Fruit fly (Drosophila melanogaster) whole organism, wandering third instar larva: ENCODE data around the gene Nrx-1.

Experiments used
- Abd-B ChIP-seq: fragments of >200 bp; optimal IDR thresholded peaks from 2 replicates; lab custom pipeline; 2017; ENCODE audit warnings: missing biosample characterization, missing genetic modification characterization
- CG32264 ChIP-seq: fragments of 200-800 bp; sonication (Bioruptor generic); optimal IDR thresholded peaks from 2 replicates; lab custom pipeline; 2016; ENCODE audit warnings: missing biosample characterization, missing genetic modification characterization
- CG9705 ChIP-seq: fragments of 200-800 bp; sonication (Bioruptor generic); optimal IDR thresholded peaks from 2 replicates; lab custom pipeline; 2018; ENCODE audit warnings: missing biosample characterization, mild to moderate bottlenecking, missing genetic modification characterization
- CrebA ChIP-seq: fragments of 200-800 bp; sonication (Bioruptor generic); optimal IDR thresholded peaks from 2 replicates; lab custom pipeline; 2016; ENCODE audit warnings: missing biosample characterization, mild to moderate bottlenecking, missing genetic modification characterization, borderline replicate concordance
- Dfd ChIP-seq: fragments of >200 bp; optimal IDR thresholded peaks from 2 replicates; lab custom pipeline; 2017; ENCODE audit warnings: missing biosample characterization, missing genetic modification characterization
- Dif ChIP-seq: fragments of 200-275, 200-300 bp; sonication (Bioruptor generic); optimal IDR thresholded peaks from 2 replicates; lab custom pipeline; 2018; ENCODE audit warnings: missing biosample characterization, missing genetic modification characterization; ENCODE audit not compliant: partially characterized antibody
- GATAd ChIP-seq: sonication (Bioruptor generic); optimal IDR thresholded peaks from 2 replicates; lab custom pipeline; 2016; ENCODE audit warnings: missing biosample characterization, missing genetic modification characterization
- HLH106 ChIP-seq: fragments of 200-800 bp; optimal IDR thresholded peaks from 3 replicates; lab custom pipeline; 2019; ENCODE audit warnings: missing biosample characterization, mild to moderate bottlenecking, missing genetic modification characterization, moderate library complexity
- Hnf4 ChIP-seq: fragments of 200-800 bp; sonication (Bioruptor generic); optimal IDR thresholded peaks from 2 replicates; lab custom pipeline; 2016; ENCODE audit warnings: missing biosample characterization, mild to moderate bottlenecking, missing genetic modification characterization
- Hr78 ChIP-seq: fragments of >200 bp; optimal IDR thresholded peaks from 2 replicates; lab custom pipeline; 2017; ENCODE audit warnings: missing biosample characterization, missing genetic modification characterization
- Hr83 ChIP-seq: fragments of 200-300 bp; sonication (Bioruptor generic); optimal IDR thresholded peaks from 2 replicates; lab custom pipeline; 2016; ENCODE audit warnings: missing biosample characterization, mild to moderate bottlenecking, missing genetic modification characterization, moderate library complexity; ENCODE audit not compliant: poor library complexity, severe bottlenecking
- Jra ChIP-seq: sonication (Bioruptor generic); optimal IDR thresholded peaks from 2 replicates; lab custom pipeline; 2016; ENCODE audit warnings: missing biosample characterization, missing genetic modification characterization
- Mio ChIP-seq: sonication (Bioruptor generic); optimal IDR thresholded peaks from 2 replicates; lab custom pipeline; 2016; ENCODE audit warnings: missing biosample characterization, missing genetic modification characterization
- Myc ChIP-seq: fragments of >200 bp; optimal IDR thresholded peaks from 2 replicates; lab custom pipeline; 2017
- N ChIP-seq: fragments of >200 bp; optimal IDR thresholded peaks from 2 replicates; lab custom pipeline; 2018; ENCODE audit warnings: missing biosample characterization, missing external identifiers, missing genetic modification characterization
- OdsH ChIP-seq: fragments of 200-800 bp; sonication (Bioruptor generic); optimal IDR thresholded peaks from 2 replicates; lab custom pipeline; 2016; ENCODE audit warnings: missing biosample characterization, mild to moderate bottlenecking, missing genetic modification characterization
- Rel ChIP-seq, 2 experiments: fragments of 200-800 bp; sonication (Bioruptor generic) in 1 of 2; optimal IDR thresholded peaks; 2 replicates in 1 of 2; 3 replicates in 1 of 2; lab custom pipeline; 2016 to 2019; ENCODE audit warnings: mild to moderate bottlenecking in 2 of 2, missing biosample characterization in 2 of 2, missing genetic modification characterization in 2 of 2, moderate library complexity in 1 of 2
- Sp1 ChIP-seq: fragments of 200-800 bp; sonication (Bioruptor generic); optimal IDR thresholded peaks from 3 replicates; lab custom pipeline; 2019; ENCODE audit warnings: missing biosample characterization, mild to moderate bottlenecking, missing genetic modification characterization, moderate library complexity
- Vsx2 ChIP-seq: fragments of 200-300, 225-300 bp; sonication (Bioruptor generic); optimal IDR thresholded peaks from 2 replicates; lab custom pipeline; 2018; ENCODE audit warnings: missing biosample characterization, missing genetic modification characterization; ENCODE audit not compliant: partially characterized antibody
- dl ChIP-seq, 2 experiments: fragments of 175-275, 200-275 bp in 1 of 2; fragments of 200-275 bp in 1 of 2; sonication (Bioruptor generic); optimal IDR thresholded peaks; lab custom pipeline; 2018; ENCODE audit warnings: mild to moderate bottlenecking in 2 of 2, missing biosample characterization in 2 of 2, missing genetic modification characterization in 2 of 2, moderate library complexity in 2 of 2; ENCODE audit not compliant: partially characterized antibody in 2 of 2, insufficient read depth in 1 of 2
- dmrt93B ChIP-seq: fragments of 200-800 bp; sonication (Bioruptor generic); optimal IDR thresholded peaks from 2 replicates; lab custom pipeline; 2018; ENCODE audit warnings: missing biosample characterization, mild to moderate bottlenecking, missing genetic modification characterization
- dsf ChIP-seq: sonication (Bioruptor generic); optimal IDR thresholded peaks from 2 replicates; lab custom pipeline; 2016; ENCODE audit warnings: missing biosample characterization, missing genetic modification characterization, borderline replicate concordance
- ey ChIP-seq: fragments of 200-800 bp; sonication (Bioruptor generic); optimal IDR thresholded peaks from 2 replicates; lab custom pipeline; 2016; ENCODE audit warnings: missing biosample characterization, missing genetic modification characterization
- foxo ChIP-seq, 2 experiments: fragments of 200-800 bp; sonication (Bioruptor generic); optimal IDR thresholded peaks; 2 replicates in 1 of 2; 3 replicates in 1 of 2; lab custom pipeline; 2016 to 2017; ENCODE audit warnings: missing biosample characterization in 2 of 2, missing genetic modification characterization in 2 of 2
- fru ChIP-seq: fragments of 200-800 bp; sonication (Bioruptor generic); optimal IDR thresholded peaks from 3 replicates; lab custom pipeline; 2016; ENCODE audit warnings: missing biosample characterization, mild to moderate bottlenecking, missing genetic modification characterization
- h ChIP-seq: fragments of 200-800 bp; sonication (Bioruptor generic); optimal IDR thresholded peaks from 3 replicates; lab custom pipeline; 2016; ENCODE audit warnings: missing biosample characterization, mild to moderate bottlenecking, missing genetic modification characterization
- lola ChIP-seq: fragments of >200 bp; optimal IDR thresholded peaks from 2 replicates; lab custom pipeline; 2017; ENCODE audit warnings: missing biosample characterization, missing genetic modification characterization
- pan ChIP-seq: fragments of >200 bp; optimal IDR thresholded peaks from 2 replicates; lab custom pipeline; 2017
- psq ChIP-seq: fragments of 200-800 bp; sonication (Bioruptor generic); optimal IDR thresholded peaks from 3 replicates; lab custom pipeline; 2017; ENCODE audit warnings: missing biosample characterization, mild to moderate bottlenecking, missing genetic modification characterization, moderate library complexity
- rgr ChIP-seq: fragments of 200-800 bp; sonication (Bioruptor generic); optimal IDR thresholded peaks from 3 replicates; lab custom pipeline; 2016; ENCODE audit warnings: missing biosample characterization, mild to moderate bottlenecking, missing genetic modification characterization
- sage ChIP-seq: fragments of 200-800 bp; sonication (Bioruptor generic); optimal IDR thresholded peaks from 2 replicates; lab custom pipeline; 2016; ENCODE audit warnings: missing biosample characterization, mild to moderate bottlenecking, missing genetic modification characterization
- sv ChIP-seq: fragments of 200-800 bp; sonication (Bioruptor generic); optimal IDR thresholded peaks from 3 replicates; lab custom pipeline; 2016; ENCODE audit warnings: missing biosample characterization, missing genetic modification characterization
- tai ChIP-seq: sonication (Bioruptor generic); optimal IDR thresholded peaks from 2 replicates; lab custom pipeline; 2016; ENCODE audit warnings: missing biosample characterization, missing genetic modification characterization
- usp ChIP-seq: fragments of >200 bp; optimal IDR thresholded peaks from 2 replicates; lab custom pipeline; 2017; ENCODE audit warnings: missing biosample characterization, missing genetic modification characterization
- woc ChIP-seq: sonication (Bioruptor generic); optimal IDR thresholded peaks from 2 replicates; lab custom pipeline; 2016; ENCODE audit warnings: missing biosample characterization, mild to moderate bottlenecking, missing genetic modification characterization

Gene Nrx-1

DNA sequence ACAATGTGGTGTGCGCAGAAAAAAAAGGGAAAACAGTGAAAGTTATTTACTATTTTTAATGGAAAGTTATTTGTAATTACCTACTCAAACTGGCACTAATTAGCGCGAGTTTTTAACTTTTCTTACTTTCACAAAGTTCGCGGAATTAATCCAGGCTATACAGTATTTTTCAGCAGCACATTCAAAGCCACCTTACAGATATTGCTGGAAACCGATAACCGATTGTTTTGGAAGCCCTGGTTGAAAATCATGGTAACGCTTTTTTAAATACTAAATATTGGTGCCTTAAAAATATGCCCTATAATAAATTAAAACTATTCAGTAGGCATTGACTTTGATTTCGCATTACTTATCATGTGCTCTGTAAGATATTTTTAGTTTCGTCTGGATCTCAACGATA lies 24.5 kb downstream of the Nrx-1 start, which contains the start of gene tHMG2:
Gene tHMG2, plus strand, starts transcription at position 187 of the 400 bp plus-strand sequence.
- no peak for TF ChIP-seq lola
- no peak for TF ChIP-seq usp (GFP tag; lab: Kevin White, UChicago)
- no peak for TF ChIP-seq dmrt93B (GFP tag; lab: Kevin White, UChicago)
- TF ChIP-seq N (GFP tag; lab: Kevin White, UChicago): no peak
- no peak for TF ChIP-seq Abd-B
- TF ChIP-seq dsf (GFP tag; lab: Kevin White, UChicago): no peak
- no peak for TF ChIP-seq Dfd (GFP tag; lab: Kevin White, UChicago)
- TF ChIP-seq Hr83 (GFP tag; lab: Kevin White, UChicago): no peak
- TF ChIP-seq psq: no peak
- no peak for TF ChIP-seq CrebA (GFP tag; lab: Kevin White, UChicago)
- no peak for TF ChIP-seq fru (GFP tag; lab: Kevin White, UChicago)
- no peak for TF ChIP-seq sv (GFP tag; lab: Kevin White, UChicago)

DNA sequence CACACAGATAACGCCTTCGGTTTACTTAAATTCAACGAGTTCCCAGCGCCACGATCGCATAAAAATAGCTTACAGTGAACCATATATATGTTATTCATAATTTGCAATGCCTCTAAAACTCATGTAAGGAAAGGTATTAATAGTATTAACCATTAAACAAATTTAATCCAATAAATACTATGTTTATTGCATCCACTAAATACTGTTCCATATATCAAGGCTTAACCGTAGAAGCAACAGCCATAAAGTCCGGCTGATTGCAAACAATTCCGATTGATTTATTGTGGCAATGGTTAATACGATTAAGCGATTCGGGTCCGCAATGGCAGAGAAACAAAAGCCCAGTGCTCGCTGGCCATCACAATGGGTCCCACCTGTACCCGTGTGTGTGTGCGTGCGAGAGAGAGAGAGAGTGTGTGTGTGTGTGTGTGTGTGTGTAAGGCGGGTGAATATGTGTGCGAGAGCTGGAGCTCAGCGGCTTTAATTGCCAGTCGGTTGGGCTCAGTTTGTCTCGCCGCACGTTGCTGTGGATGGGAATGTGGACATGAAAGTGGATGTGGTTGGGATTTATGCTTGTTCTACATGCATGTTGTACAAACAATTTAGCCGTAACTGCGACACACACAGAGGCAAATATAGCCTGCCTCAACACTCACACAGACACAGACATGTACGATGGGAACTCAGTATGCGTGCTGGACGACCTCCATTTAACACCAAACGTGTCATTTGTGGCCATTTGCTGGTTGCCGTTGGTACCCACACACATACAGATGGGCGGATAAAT lies 26.4 kb downstream of the Nrx-1 start:
- TF ChIP-seq fru (GFP tag; lab: Kevin White, UChicago): peak; percentile 82
- no peak for TF ChIP-seq dmrt93B (GFP tag; lab: Kevin White, UChicago)
- TF ChIP-seq h (GFP tag; lab: Kevin White, UChicago): peak; percentile 2

- TF ChIP-seq Dfd (GFP tag; lab: Kevin White, UChicago) (no peak), Vsx2 (GFP tag; lab: Kevin White, UChicago) (no peak), Hr78 (no peak), sage (GFP tag; lab: Kevin White, UChicago) (no peak), Jra (GFP tag; lab: Kevin White, UChicago) (no peak), GATAd (no peak), sv (GFP tag; lab: Kevin White, UChicago) (no peak), Hr83 (GFP tag; lab: Kevin White, UChicago) (no peak), dl (GFP tag; optimal IDR thresholded peaks at IDR 0.05; lab: Kevin White, UChicago; ENCODE audit: insufficient read depth in 1 of 2, partially characterized antibody in 2 of 2) (no peak), pan (lab: Kevin White, UChicago) (no peak), ey (GFP tag; lab: Kevin White, UChicago) (no peak), OdsH (GFP tag; lab: Kevin White, UChicago) (no peak), Sp1 (GFP tag; lab: Kevin White, UChicago) (no peak), N (GFP tag; lab: Kevin White, UChicago) (no peak), tai (GFP tag; lab: Kevin White, UChicago) (no peak), fru (GFP tag; lab: Kevin White, UChicago) (no peak), Dif (GFP tag; lab: Kevin White, UChicago) (no peak), Hnf4 (GFP tag; lab: Kevin White, UChicago) (no peak)
Measured at dm6 chr3R:22497025-22497424, 28.7 kb downstream of the Nrx-1 start, which contains the start of gene Octbeta1R. Gene Octbeta1R, plus strand, starts transcription at chr3R:22497215.

DNA sequence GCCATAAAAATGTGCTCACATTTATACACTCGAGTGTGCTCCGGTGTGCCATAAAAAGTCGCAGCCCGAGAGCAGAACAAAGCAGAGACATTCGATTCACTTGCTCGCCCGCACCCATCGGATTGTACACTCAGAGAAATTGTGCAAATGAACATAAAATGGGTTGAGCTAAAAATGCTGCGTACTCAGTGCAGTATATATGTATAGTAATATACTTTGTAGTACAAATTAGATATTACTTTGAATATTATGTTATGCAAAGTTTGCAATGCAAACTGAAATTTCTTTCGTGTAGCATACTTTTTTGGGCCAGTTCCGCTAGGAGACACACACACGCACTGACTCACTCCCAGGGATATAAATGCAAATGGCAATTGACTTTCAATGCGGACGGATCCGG lies 35.3 kb downstream of the Nrx-1 start:
- no peak for TF ChIP-seq pan (lab: Kevin White, UChicago)

DNA sequence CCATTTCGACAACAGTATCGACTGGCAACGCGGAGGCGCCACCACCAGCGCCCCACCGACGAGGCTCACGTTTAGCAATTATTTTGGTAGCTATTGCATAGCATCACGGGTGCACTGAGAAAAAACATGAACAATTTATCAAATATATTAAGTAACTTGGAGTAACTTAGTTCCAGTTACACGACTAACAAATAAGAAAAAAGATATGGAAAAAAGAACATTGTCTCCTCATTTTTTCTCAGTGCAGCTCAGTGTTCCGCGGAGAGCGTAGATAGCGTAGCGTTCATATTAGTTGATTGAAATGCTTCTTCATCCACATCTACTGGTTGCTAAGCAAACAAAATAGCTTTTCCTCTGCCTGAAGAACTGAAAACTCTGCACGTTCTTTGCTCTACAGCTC lies 47.1 kb downstream of the Nrx-1 start:
- TF ChIP-seq foxo (GFP tag; optimal IDR thresholded peaks at IDR 0.05; lab: Kevin White, UChicago) (peak in 1 of 2 experiments; percentile 5), CrebA (GFP tag; lab: Kevin White, UChicago) (no peak)

DNA sequence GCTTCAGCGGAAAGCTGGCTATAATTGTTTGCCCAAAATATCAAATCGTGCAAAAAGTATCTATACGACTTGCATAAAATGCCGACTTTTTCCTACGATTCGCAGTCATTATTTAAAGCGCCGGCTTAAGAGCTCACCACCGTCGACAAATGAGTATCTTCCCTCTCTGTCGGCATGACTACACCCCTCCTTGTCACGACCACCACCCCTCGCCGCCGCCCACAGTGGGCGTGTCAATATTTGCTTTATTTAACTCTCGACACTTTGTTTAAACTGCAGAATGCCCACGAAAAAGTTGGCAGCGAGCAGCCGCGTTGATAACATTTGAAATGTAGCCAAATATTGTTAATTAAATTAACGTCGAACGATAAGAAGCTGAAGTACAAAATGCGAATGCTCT lies 50.0 kb downstream of the Nrx-1 start:
- TF ChIP-seq ey (GFP tag; lab: Kevin White, UChicago): no peak
- TF ChIP-seq CrebA (GFP tag; lab: Kevin White, UChicago): no peak
- no peak for TF ChIP-seq Rel (GFP tag; optimal IDR thresholded peaks at IDR 0.05; lab: Kevin White, UChicago)
- TF ChIP-seq Rel (tag; optimal IDR thresholded peaks at IDR 0.05; lab: Kevin White, UChicago): peak; percentile 17
- TF ChIP-seq Vsx2 (GFP tag; lab: Kevin White, UChicago): no peak
- TF ChIP-seq sv (GFP tag; lab: Kevin White, UChicago): no peak
- no peak for TF ChIP-seq CG9705 (GFP tag; lab: Kevin White, UChicago)
- TF ChIP-seq Sp1 (GFP tag; lab: Kevin White, UChicago): peak; percentile 53
- no peak for TF ChIP-seq HLH106 (tag; lab: Kevin White, UChicago)
- peak; percentile 53 for TF ChIP-seq OdsH (GFP tag; lab: Kevin White, UChicago)
- TF ChIP-seq CG32264 (GFP tag; lab: Kevin White, UChicago): no peak
- TF ChIP-seq rgr (GFP tag; lab: Kevin White, UChicago): peak; percentile 60
- no peak for TF ChIP-seq Abd-B
- TF ChIP-seq pan (lab: Kevin White, UChicago): no peak
- no peak for TF ChIP-seq woc (GFP tag; lab: Kevin White, UChicago)
- no peak for TF ChIP-seq Mio
- no peak for TF ChIP-seq Hr78
- peak; percentile 33 for TF ChIP-seq h (GFP tag; lab: Kevin White, UChicago)
- peak in 1 of 2 experiments; percentile 31 for TF ChIP-seq foxo (GFP tag; optimal IDR thresholded peaks at IDR 0.05; lab: Kevin White, UChicago)
- no peak for TF ChIP-seq tai (GFP tag; lab: Kevin White, UChicago)
- TF ChIP-seq Hr83 (GFP tag; lab: Kevin White, UChicago): peak; percentile 71
- TF ChIP-seq Myc (lab: Kevin White, UChicago): no peak
